Worm (Caenorhabditis elegans) whole organism, late embryonic: ENCODE data around the gene cyp-33C7.

Experiments used
- F13H6.1 ChIP-seq: sonication (generic microtip); optimal IDR thresholded peaks from 2 replicates; lab custom pipeline; 2016; ENCODE audit warnings: missing genetic modification characterization, missing compliant biosample characterization
- ceh-24 ChIP-seq: sonication (generic microtip); optimal IDR thresholded peaks from 2 replicates; lab custom pipeline; 2016; ENCODE audit warnings: mild to moderate bottlenecking, missing genetic modification characterization, missing compliant biosample characterization
- fkh-6 ChIP-seq: sonication (generic microtip); optimal IDR thresholded peaks from 2 replicates; lab custom pipeline; 2016; ENCODE audit warnings: missing genetic modification characterization, missing compliant biosample characterization
- hlh-13 ChIP-seq: fragments of 200-800 bp; sonication (Bioruptor generic); optimal IDR thresholded peaks from 2 replicates; lab custom pipeline; 2018; ENCODE audit warnings: mild to moderate bottlenecking, missing genetic modification characterization, missing compliant biosample characterization
- pha-4 ChIP-seq: fragments of 150-350 bp; optimal IDR thresholded peaks from 2 replicates; lab custom pipeline; 2018; ENCODE audit warnings: missing biosample characterization, missing genetic modification reagents, missing genetic modification characterization
- unc-55 ChIP-seq: sonication (generic microtip); optimal IDR thresholded peaks from 2 replicates; lab custom pipeline; 2017; ENCODE audit warnings: missing biosample characterization, missing genetic modification reagents, missing genetic modification characterization
- zip-5 ChIP-seq: sonication (generic microtip); optimal IDR thresholded peaks from 2 replicates; lab custom pipeline; 2016; ENCODE audit warnings: missing genetic modification characterization, missing compliant biosample characterization

DNA sequence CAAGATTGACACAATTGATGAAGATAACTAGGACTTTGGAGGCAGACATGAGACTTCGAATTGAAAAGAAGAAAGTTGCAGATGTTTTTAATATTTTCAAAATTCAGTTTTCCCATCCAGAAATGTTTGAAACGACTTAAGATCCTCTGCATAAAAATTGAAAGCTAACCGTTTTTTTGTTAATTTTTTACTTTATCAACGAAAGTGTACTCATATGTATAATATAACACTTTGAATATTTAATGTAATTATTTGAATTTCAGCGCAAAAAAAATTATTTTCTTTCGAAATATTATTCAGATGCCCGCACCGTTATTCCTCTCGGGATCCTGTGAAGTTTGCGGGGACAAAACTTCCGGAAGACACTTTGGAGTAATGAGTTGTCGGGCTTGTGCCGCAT lies 23.4 kb upstream of the cyp-33C7 start, which contains the start of gene nhr-18:
- TF ChIP-seq zip-5 (tag; lab: Kevin White, UChicago) (no peak), ceh-24 (tag; lab: Kevin White, UChicago) (no peak), hlh-13 (no peak), pha-4 (tag; lab: Kevin White, UChicago) (no peak), unc-55 (GFP tag; lab: Kevin White, UChicago) (no peak), F13H6.1 (no peak), fkh-6 (tag; lab: Kevin White, UChicago) (no peak)
